Worm (Caenorhabditis elegans) whole organism, mixed stage, embryonic: ENCODE measurements around the gene F42E8.1.

Source experiments
- M03D4.4 ChIP-seq: sonication (generic microtip); optimal IDR thresholded peaks from 2 replicates; lab custom pipeline; 2017; ENCODE audit warnings: mild to moderate bottlenecking, missing genetic modification characterization, missing compliant biosample characterization
- bed-3 ChIP-seq: fragments of 200-800 bp; sonication (Bioruptor generic); optimal IDR thresholded peaks from 3 replicates; lab custom pipeline; 2018; ENCODE audit warnings: mild to moderate bottlenecking, missing genetic modification characterization, moderate library complexity, missing compliant biosample characterization
- ceh-39 ChIP-seq: fragments of 150-350 bp; optimal IDR thresholded peaks from 2 replicates; lab custom pipeline; 2014; ENCODE audit warnings: missing biosample characterization, missing genetic modification characterization
- ceh-43 ChIP-seq: fragments of 200-800 bp; sonication (Bioruptor generic); optimal IDR thresholded peaks from 2 replicates; lab custom pipeline; 2018; ENCODE audit warnings: mild to moderate bottlenecking, missing genetic modification characterization, moderate library complexity, missing compliant biosample characterization
- ces-1 ChIP-seq: fragments of 150-350 bp; optimal IDR thresholded peaks from 2 replicates; lab custom pipeline; 2014; ENCODE audit warnings: missing biosample characterization, missing genetic modification reagents, missing genetic modification characterization
- cnd-1 ChIP-seq: fragments of 200-800 bp; sonication (Bioruptor generic); optimal IDR thresholded peaks from 2 replicates; lab custom pipeline; 2018; ENCODE audit warnings: mild to moderate bottlenecking, missing genetic modification characterization, missing compliant biosample characterization
- drap-1 ChIP-seq: fragments of 200-800 bp; sonication (Bioruptor generic); optimal IDR thresholded peaks from 3 replicates; lab custom pipeline; 2018; ENCODE audit warnings: mild to moderate bottlenecking, missing genetic modification characterization, missing compliant biosample characterization
- elt-1 ChIP-seq: sonication (generic microtip); optimal IDR thresholded peaks from 2 replicates; lab custom pipeline; 2017; ENCODE audit warnings: missing genetic modification characterization, mild to moderate bottlenecking, missing compliant biosample characterization, antibody characterized with exemption, moderate library complexity, borderline replicate concordance; ENCODE audit not compliant: insufficient read depth
- elt-3 ChIP-seq: fragments of 150-350 bp; optimal IDR thresholded peaks from 2 replicates; lab custom pipeline; 2014; ENCODE audit warnings: missing biosample characterization, missing genetic modification characterization
- ham-2 ChIP-seq: fragments of 200-800 bp; sonication (Bioruptor generic); optimal IDR thresholded peaks from 2 replicates; lab custom pipeline; 2018; ENCODE audit warnings: mild to moderate bottlenecking, missing genetic modification characterization, missing compliant biosample characterization
- hlh-1 ChIP-seq: fragments of 150-350 bp; optimal IDR thresholded peaks from 2 replicates; lab custom pipeline; 2014; ENCODE audit warnings: missing biosample characterization, missing genetic modification reagents, missing genetic modification characterization
- lin-13 ChIP-seq: fragments of 150-350 bp; optimal IDR thresholded peaks from 2 replicates; lab custom pipeline; 2014; ENCODE audit warnings: missing biosample characterization, missing genetic modification characterization
- lin-32 ChIP-seq: fragments of 200-800 bp; sonication (Bioruptor generic); optimal IDR thresholded peaks from 2 replicates; lab custom pipeline; 2018; ENCODE audit warnings: mild to moderate bottlenecking, missing genetic modification characterization, missing compliant biosample characterization
- lsy-2 ChIP-seq: fragments of 150-350 bp; optimal IDR thresholded peaks from 2 replicates; lab custom pipeline; 2014; ENCODE audit warnings: missing biosample characterization, missing genetic modification characterization
- mab-5 ChIP-seq: fragments of 150-350 bp; optimal IDR thresholded peaks from 2 replicates; lab custom pipeline; 2014; ENCODE audit warnings: missing biosample characterization, missing genetic modification characterization
- mep-1 ChIP-seq: fragments of 150-350 bp; optimal IDR thresholded peaks from 2 replicates; lab custom pipeline; 2017; ENCODE audit warnings: missing biosample characterization, missing genetic modification reagents, missing genetic modification characterization, inconsistent platforms
- mls-2 ChIP-seq: sonication (generic microtip); optimal IDR thresholded peaks from 2 replicates; lab custom pipeline; 2016; ENCODE audit warnings: mild to moderate bottlenecking, missing genetic modification characterization, moderate library complexity, missing compliant biosample characterization
- nhr-12 ChIP-seq: fragments of 150-350 bp; optimal IDR thresholded peaks from 2 replicates; lab custom pipeline; 2014; ENCODE audit warnings: missing biosample characterization, missing genetic modification characterization
- nhr-2 ChIP-seq: fragments of 150-350 bp; optimal IDR thresholded peaks from 2 replicates; lab custom pipeline; 2014; ENCODE audit warnings: missing biosample characterization, missing genetic modification characterization
- nhr-237 ChIP-seq: fragments of 150-350 bp; optimal IDR thresholded peaks from 2 replicates; lab custom pipeline; 2014; ENCODE audit warnings: missing biosample characterization, missing genetic modification characterization
- nhr-28 ChIP-seq: fragments of 150-350 bp; optimal IDR thresholded peaks from 2 replicates; lab custom pipeline; 2014; ENCODE audit warnings: missing biosample characterization, missing genetic modification characterization
- nhr-76 ChIP-seq: sonication (generic microtip); optimal IDR thresholded peaks from 2 replicates; lab custom pipeline; 2017; ENCODE audit warnings: missing biosample characterization, missing genetic modification characterization
- pha-4 ChIP-seq: fragments of 150-350 bp; optimal IDR thresholded peaks from 2 replicates; lab custom pipeline; 2018; ENCODE audit warnings: missing biosample characterization, missing genetic modification reagents, missing genetic modification characterization
- sem-2 ChIP-seq: fragments of 200-800 bp; sonication (Bioruptor generic); optimal IDR thresholded peaks from 2 replicates; lab custom pipeline; 2018; ENCODE audit warnings: mild to moderate bottlenecking, missing genetic modification characterization, missing compliant biosample characterization
- tbx-8 ChIP-seq: fragments of 200-800 bp; sonication (Bioruptor generic); optimal IDR thresholded peaks from 2 replicates; lab custom pipeline; 2018; ENCODE audit warnings: mild to moderate bottlenecking, missing genetic modification characterization, moderate library complexity, missing compliant biosample characterization
- unc-39 ChIP-seq: fragments of 150-350 bp; optimal IDR thresholded peaks from 2 replicates; lab custom pipeline; 2014; ENCODE audit warnings: missing biosample characterization, missing genetic modification characterization
- unc-62 ChIP-seq: fragments of 150-350 bp; optimal IDR thresholded peaks from 2 replicates; lab custom pipeline; 2014; ENCODE audit warnings: missing biosample characterization, missing genetic modification reagents, missing genetic modification characterization
- zip-8 ChIP-seq: fragments of 150-350 bp; optimal IDR thresholded peaks from 2 replicates; lab custom pipeline; 2014; ENCODE audit warnings: missing biosample characterization, missing genetic modification characterization

The F42E8.1 gene

ce11 chrV:13070278-13070677, 8.3 kb downstream of the F42E8.1 start:
- TF ChIP-seq nhr-76 (no peak), mep-1 (tag; lab: Kevin White, UChicago) (no peak), unc-62 (GFP tag; lab: Kevin White, UChicago) (no peak)

ce11 chrV:13071052-13071451, 9.1 kb downstream of the F42E8.1 start, which contains the start of gene C34B4.3:
TSS of gene C34B4.3 (minus strand) at chrV:13071152.
- TF ChIP-seq nhr-28 (tag; lab: Kevin White, UChicago) (no peak), ham-2 (GFP tag; lab: Kevin White, UChicago) (no peak), nhr-12 (tag; lab: Kevin White, UChicago) (no peak), sem-2 (GFP tag; lab: Kevin White, UChicago) (no peak), drap-1 (no peak), elt-1 (no peak), zip-8 (tag; lab: Kevin White, UChicago) (no peak), hlh-1 (tag; lab: Kevin White, UChicago) (no peak), unc-62 (GFP tag; lab: Kevin White, UChicago) (no peak), mab-5 (tag; lab: Kevin White, UChicago) (no peak), nhr-76 (no peak), ceh-39 (tag; lab: Kevin White, UChicago) (no peak), mls-2 (tag; lab: Kevin White, UChicago) (no peak), elt-3 (no peak), lin-13 (tag; lab: Kevin White, UChicago) (no peak)

ce11 chrV:13073145-13073544, 11.2 kb downstream of the F42E8.1 start:
- no peak for TF ChIP-seq elt-3
- no peak for TF ChIP-seq M03D4.4 (tag; lab: Kevin White, UChicago)
- no peak for TF ChIP-seq nhr-237 (tag; lab: Kevin White, UChicago)
- TF ChIP-seq mls-2 (tag; lab: Kevin White, UChicago) = no peak
- no peak for TF ChIP-seq hlh-1 (tag; lab: Kevin White, UChicago)
- no peak for TF ChIP-seq lin-32 (GFP tag; lab: Kevin White, UChicago)
- TF ChIP-seq unc-39 (tag; lab: Kevin White, UChicago) = no peak
- TF ChIP-seq mep-1 (tag; lab: Kevin White, UChicago) = no peak
- TF ChIP-seq lsy-2 (tag; lab: Kevin White, UChicago) = no peak
- no peak for TF ChIP-seq bed-3 (GFP tag; lab: Kevin White, UChicago)
- TF ChIP-seq ces-1 (GFP tag; lab: Kevin White, UChicago) = no peak
- TF ChIP-seq cnd-1 = no peak
- no peak for TF ChIP-seq zip-8 (tag; lab: Kevin White, UChicago)
- no peak for TF ChIP-seq tbx-8 (GFP tag; lab: Kevin White, UChicago)
- no peak for TF ChIP-seq mab-5 (tag; lab: Kevin White, UChicago)
- TF ChIP-seq pha-4 (tag; lab: Kevin White, UChicago) = no peak
- no peak for TF ChIP-seq nhr-76
- TF ChIP-seq ceh-43 (GFP tag; lab: Kevin White, UChicago) = no peak

DNA sequence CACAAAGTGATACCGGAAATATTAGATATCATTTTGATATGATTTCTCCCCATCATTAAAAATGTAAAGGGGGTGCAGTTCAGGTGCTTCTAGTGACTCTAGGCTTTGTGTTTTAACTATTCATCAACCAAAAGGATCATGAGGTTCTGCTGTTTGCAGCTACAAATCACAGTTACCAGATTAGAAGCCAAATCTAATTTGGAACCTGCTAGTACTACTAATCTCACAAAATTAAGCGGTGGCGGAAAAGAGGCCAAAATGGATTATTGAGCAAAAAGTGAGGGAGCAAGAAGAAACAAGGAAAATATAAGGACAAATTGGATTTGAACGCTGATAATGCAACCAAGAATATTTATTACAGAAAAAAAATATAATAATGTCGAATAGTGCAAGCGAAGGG, 12.2 kb downstream of the F42E8.1 start:
- TF ChIP-seq ces-1 (GFP tag; lab: Kevin White, UChicago) (peak; percentile 54), lsy-2 (tag; lab: Kevin White, UChicago) (no peak)

DNA sequence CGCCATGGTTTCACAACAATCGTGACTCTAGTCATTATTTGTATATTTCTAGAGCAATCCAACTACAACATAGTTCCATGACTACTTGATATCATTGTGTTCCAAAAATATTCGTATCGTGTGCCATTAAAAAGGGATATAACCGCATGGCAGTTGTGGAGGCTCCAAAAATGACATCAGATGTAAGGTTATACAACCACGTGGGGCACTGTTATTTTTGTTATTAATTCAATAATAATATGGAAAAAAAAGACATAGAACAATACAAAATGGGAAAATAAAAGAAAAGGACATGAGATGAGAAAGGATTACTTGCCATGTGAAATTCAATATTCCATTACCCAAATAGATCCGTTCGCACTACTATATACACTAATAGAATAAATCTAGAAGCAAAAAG, 13.5 kb downstream of the F42E8.1 start:
- TF ChIP-seq ceh-39 (tag; lab: Kevin White, UChicago) (no peak), nhr-2 (no peak), unc-39 (tag; lab: Kevin White, UChicago) (no peak)

DNA sequence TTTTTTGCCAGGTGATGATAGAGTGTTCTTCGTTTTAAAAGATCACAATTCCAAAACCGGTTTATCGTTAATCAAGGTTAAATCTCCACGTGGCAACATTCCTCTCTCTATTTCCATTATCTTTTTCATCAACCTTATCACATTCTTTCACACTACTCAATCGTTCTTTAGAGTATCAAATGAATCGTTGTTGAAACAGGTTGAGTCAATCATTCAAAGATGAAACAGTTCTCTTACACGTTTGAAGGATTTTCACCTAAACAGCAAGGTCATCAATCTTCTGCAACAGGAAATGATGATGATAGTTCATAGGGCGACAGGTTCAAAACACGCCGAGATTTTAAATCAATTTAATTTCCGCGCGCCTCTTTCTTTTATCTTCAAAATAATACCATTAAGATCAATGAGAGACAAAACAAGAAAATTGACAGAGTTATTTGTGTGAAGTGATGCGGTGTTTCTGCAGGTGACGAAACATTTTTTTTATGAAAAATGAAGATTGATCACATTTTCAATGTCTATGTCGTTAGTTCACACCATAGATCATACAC, 19.3 kb downstream of the F42E8.1 start:
- peak; percentile 8 for TF ChIP-seq unc-62 (GFP tag; lab: Kevin White, UChicago)
- TF ChIP-seq unc-39 (tag; lab: Kevin White, UChicago) = no peak
